Worm (Caenorhabditis elegans): ENCODE results near the gene Y113G7A.16.

Y113G7A.16 gene

DNA sequence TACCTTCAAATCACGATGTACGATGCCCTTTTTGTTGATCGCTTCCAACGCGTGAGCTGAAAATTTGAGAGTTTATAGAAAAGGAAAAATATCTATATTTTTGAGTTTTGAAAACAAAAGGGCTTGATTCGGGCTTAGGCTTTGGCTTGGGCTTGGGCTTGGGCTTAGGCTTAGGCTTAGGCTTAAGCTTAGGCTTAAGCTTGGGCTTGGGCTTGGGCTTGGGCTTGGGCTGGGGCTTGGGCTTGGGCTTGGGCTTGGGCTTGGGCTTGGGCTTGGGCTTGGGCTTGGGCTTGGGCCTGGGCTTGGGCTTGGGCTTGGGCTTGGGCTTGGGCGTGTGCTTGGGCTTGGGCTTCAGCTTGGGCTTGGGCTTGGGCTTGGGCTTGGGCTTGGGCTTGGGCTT is 35.2 kb upstream of the Y113G7A.16 start:
- TF ChIP-seq aly-2 (tag; optimal IDR thresholded peaks at IDR 0.05) (no peak), aha-1 (tag) (peak; percentile 57), set-16 (GFP tag; IDR thresholded peaks at IDR 0.05) (peak; percentile 36; the same call in 1 of the 2 replicates), F44E2.7 (GFP tag; IDR thresholded peaks at IDR 0.05) (peak; percentile 65; the same call in 1 of the 2 replicates), T26A8.4 (GFP tag; IDR thresholded peaks at IDR 0.05) (no peak)

DNA sequence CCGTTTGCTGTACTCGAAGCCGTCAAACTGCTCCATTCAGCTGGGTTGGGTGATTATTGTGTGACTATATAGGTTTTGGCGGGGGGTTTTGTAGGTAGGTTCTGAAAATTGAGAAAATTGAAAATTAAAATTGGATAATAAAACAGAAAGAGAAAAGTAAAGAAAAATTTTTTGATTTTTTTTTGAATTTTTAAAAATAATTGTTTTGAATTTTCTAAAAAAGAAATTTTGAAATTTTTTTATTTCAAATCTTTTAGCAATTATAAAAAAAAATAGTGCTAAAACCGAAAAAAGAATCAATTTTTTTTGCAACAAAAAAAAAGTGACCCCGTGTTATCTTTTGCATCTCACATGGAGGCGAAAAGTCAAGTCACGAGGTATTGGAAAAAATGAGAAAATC is 33.0 kb upstream of the Y113G7A.16 start, which contains the start of gene unc-51:
Gene unc-51 (minus strand): TSS at position 101 of the 400 bp plus-strand sequence.
- no peak for TF ChIP-seq T20F7.1 (GFP tag; optimal IDR thresholded peaks at IDR 0.05)
- TF ChIP-seq lir-3 (tag; optimal IDR thresholded peaks at IDR 0.05) = no peak
- no peak for TF ChIP-seq lim-7 (GFP tag; IDR thresholded peaks at IDR 0.05)
- peak; percentile 77 for TF ChIP-seq hlh-30 (tag; optimal IDR thresholded peaks at IDR 0.05; ENCODE audit: insufficient read depth)
- TF ChIP-seq mep-1 (tag; optimal IDR thresholded peaks at IDR 0.05) = peak; percentile 47
- 0 out of 2 replicates have a peak, but pooled peaks have one; percentile 10 for TF ChIP-seq dmd-6 (GFP tag; IDR thresholded peaks at IDR 0.05)
- TF ChIP-seq daf-19 (GFP tag; conservative IDR thresholded peaks at IDR 0.05) = no peak
- TF ChIP-seq nhr-28 (tag; optimal IDR thresholded peaks at IDR 0.05) = peak; percentile 19
- TF ChIP-seq dve-1 (tag; optimal IDR thresholded peaks at IDR 0.05; ENCODE audit: insufficient read depth) = peak; percentile 11
- peak in 1 of 2 experiments; percentile 29 for TF ChIP-seq lsy-2 (tag; optimal IDR thresholded peaks at IDR 0.05)

DNA sequence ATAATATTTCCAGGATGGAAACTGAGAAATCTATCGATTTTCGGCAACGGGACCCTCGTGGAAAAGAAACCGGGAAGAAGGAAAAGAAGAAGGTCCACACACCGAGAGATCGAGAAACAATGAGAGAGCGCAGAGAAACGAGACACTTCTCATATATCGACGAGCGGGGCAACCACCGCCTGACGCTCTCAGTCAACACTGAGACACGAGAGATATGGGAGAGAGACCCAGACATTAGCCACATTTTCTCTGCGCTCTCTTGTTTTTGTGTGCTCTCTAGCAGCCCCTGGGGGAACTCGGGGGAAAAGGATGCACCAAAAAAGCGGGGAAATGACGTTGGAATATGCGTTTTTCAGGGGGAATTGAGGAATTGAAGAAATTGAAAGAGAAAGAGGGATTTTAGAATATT is 31.7 kb upstream of the Y113G7A.16 start:
- TF ChIP-seq T26A8.4 (GFP tag; IDR thresholded peaks at IDR 0.05) (peak; percentile 56; the same call in 1 of the 2 replicates), nhr-10 (tag; optimal IDR thresholded peaks at IDR 0.05) (no peak), ztf-7 (tag; optimal IDR thresholded peaks at IDR 0.05) (peak; percentile 33), nhr-6 (tag; optimal IDR thresholded peaks at IDR 0.05) (peak; percentile 45), rbr-2 (tag; optimal IDR thresholded peaks at IDR 0.05) (peak; percentile 86), pha-4 (GFP tag; IDR thresholded peaks at IDR 0.05) (no peak), pha-4 (tag; optimal IDR thresholded peaks at IDR 0.05) (peak; percentile 29), mdt-29 (GFP tag; IDR thresholded peaks at IDR 0.05) (0 out of 2 replicates have a peak, but pooled peaks have one; percentile 34), ceh-28 (tag; optimal IDR thresholded peaks at IDR 0.05) (peak; percentile 71), fkh-10 (GFP tag; optimal IDR thresholded peaks at IDR 0.05) (peak; percentile 91), ZK546.5 (tag; optimal IDR thresholded peaks at IDR 0.05) (peak in 1 of 2 experiments; percentile 29), ceh-32 (tag; optimal IDR thresholded peaks at IDR 0.05; ENCODE audit: poor library complexity) (no peak), skn-1 (tag; optimal IDR thresholded peaks at IDR 0.05) (no peak), dve-1 (tag; optimal IDR thresholded peaks at IDR 0.05; ENCODE audit: insufficient read depth) (peak; percentile 87), F37D6.2 (tag; optimal IDR thresholded peaks at IDR 0.05) (peak; percentile 70), sdz-12 (GFP tag; optimal IDR thresholded peaks at IDR 0.05) (no peak), aha-1 (tag) (peak; percentile 85), ceh-44 (GFP tag; IDR thresholded peaks at IDR 0.05) (no peak), set-16 (GFP tag; IDR thresholded peaks at IDR 0.05) (peak; percentile 62), zip-2 (tag; optimal IDR thresholded peaks at IDR 0.05) (no peak), dmd-9 (GFP tag; IDR thresholded peaks at IDR 0.05) (0 out of 2 replicates have a peak, but pooled peaks have one; percentile 34), arid-1 (GFP tag; conservative IDR thresholded peaks at IDR 0.05) (0 out of 2 replicates have a peak, but pooled peaks have one; percentile 34), unc-39 (tag; optimal IDR thresholded peaks at IDR 0.05) (no peak), nhr-25 (tag; optimal IDR thresholded peaks at IDR 0.05; ENCODE audit: borderline replicate concordance, insufficient read depth) (no peak), lin-1 (GFP tag; IDR thresholded peaks at IDR 0.05) (no peak), mxl-2 (GFP tag; conservative IDR thresholded peaks at IDR 0.05) (no peak), hif-1 (tag; optimal IDR thresholded peaks at IDR 0.05) (peak in 1 of 2 experiments; percentile 56), unc-130 (GFP tag; optimal IDR thresholded peaks at IDR 0.05) (no peak), dpl-1 (GFP tag; optimal IDR thresholded peaks at IDR 0.05) (peak; percentile 46), nhr-111 (GFP tag; optimal IDR thresholded peaks at IDR 0.05) (no peak), zag-1 (tag; optimal IDR thresholded peaks at IDR 0.05) (no peak), dmd-6 (GFP tag; IDR thresholded peaks at IDR 0.05) (peak; percentile 73), nhr-77 (tag; optimal IDR thresholded peaks at IDR 0.05) (peak; percentile 17), ctbp-1 (GFP tag; IDR thresholded peaks at IDR 0.05) (peak; percentile 77), F10B5.3 (tag; optimal IDR thresholded peaks at IDR 0.05) (no peak), hlh-30 (tag; optimal IDR thresholded peaks at IDR 0.05; ENCODE audit: insufficient read depth) (peak; percentile 98), lin-13 (GFP tag; optimal IDR thresholded peaks at IDR 0.05) (peak; percentile 17), snpc-4 (tag; optimal IDR thresholded peaks at IDR 0.05) (no peak)

Data from whole organism, L4 larva.